Worm (Caenorhabditis elegans): ENCODE results near the gene sra-1.

DNA sequence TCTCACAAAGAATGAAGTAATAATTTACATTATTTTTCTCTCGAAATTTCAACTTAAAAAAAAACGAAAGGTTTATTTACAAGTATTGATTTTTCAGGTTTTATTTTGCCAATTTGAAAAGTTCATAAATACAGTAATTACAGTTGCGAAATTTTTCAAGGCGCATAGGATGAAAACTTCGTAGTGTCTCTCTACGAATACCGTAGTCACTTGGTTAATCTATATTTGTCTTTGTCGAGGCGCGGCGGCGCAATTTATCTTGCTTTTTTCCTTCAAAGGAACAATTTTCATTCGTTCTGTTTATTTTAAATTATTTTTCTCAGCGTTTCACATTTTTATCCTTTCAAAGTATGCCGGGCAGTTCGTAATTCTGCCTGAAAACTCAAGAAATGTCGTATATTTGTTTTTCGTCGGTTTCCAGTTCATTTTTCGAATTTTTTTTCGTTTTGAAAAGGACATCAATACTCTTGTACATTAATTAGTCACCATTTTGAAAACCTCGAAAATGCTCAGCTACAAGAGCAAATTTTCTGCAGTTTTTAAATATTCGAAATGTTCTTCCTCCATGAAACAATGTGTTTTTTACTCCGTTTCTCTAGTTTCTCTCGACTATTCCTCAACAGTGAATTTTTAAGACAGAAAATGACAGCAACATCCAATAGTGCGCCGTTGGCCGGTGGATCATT, 2.2 kb upstream of the sra-1 start, which contains the start of gene mex-6:
- no peak for TF ChIP-seq W03F9.2 (tag; optimal IDR thresholded peaks at IDR 0.05)
- TF ChIP-seq him-1 (tag; optimal IDR thresholded peaks at IDR 0.05): no peak
